Worm (Caenorhabditis elegans): ENCODE data around the gene ced-11.

DNA sequence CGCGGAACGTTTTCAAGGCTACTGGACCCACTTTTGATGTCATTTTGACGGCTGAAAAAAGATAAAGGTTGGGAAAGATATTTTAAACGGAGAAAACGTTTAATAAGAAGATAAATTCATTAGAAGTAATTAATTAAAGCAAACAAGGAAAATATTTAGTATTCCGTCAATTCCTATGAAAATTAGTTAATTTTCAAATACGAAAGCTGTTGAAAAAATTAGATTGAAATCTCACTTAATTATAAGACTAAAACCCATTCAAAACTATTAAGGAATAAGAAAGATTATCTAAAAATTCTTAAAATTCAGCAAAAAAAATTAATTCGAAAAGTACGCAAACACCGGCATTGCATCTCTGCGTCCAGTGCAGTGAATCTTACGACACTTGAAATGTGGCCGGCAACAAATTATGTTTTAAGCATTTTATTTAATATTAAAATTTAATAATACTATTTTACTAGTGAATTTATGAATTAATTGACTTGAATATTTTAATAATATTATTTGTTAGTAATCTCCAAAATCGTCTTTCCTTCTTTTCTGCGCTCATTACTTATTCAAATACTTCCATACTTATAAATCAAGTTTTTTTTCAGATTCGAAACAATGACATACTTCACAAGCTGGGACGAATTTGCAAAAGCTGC is 25.5 kb downstream of the ced-11 start, which contains the start of the genes ZK512.2 and ZK512.4:
- no peak for TF ChIP-seq ref-2 (tag; optimal IDR thresholded peaks at IDR 0.05)
- TF ChIP-seq nfya-1 (tag; optimal IDR thresholded peaks at IDR 0.05), result no peak
- no peak for TF ChIP-seq npax-4 (tag; optimal IDR thresholded peaks at IDR 0.05)
- TF ChIP-seq lin-11 (tag; optimal IDR thresholded peaks at IDR 0.05), result no peak
